Fruit fly (Drosophila melanogaster): ENCODE measurements around the gene CG8117.

CG8117 gene

DNA sequence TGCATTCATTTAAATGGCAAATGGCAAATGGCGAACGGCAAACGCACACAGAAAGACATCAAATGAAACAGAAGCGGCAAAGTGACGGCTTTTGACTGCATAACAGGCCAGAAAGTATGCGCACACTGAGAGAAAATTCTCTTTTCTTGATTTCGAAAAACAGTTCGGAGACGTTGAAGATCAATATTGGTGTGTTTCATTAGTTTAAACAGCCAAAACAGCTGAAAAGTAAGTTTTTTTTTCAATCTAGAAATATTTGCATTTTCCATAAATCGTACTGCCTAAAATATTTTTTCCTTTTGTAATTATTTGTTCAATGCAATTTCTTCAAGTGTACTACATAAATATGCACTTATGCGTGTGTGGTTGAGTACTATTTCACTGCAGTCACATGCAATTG is 13.2 kb upstream of the CG8117 start:
- TF ChIP-seq h (GFP tag; optimal IDR thresholded peaks at IDR 0.05): no peak
- no peak for TF ChIP-seq Mio (GFP tag; optimal IDR thresholded peaks at IDR 0.05)

DNA sequence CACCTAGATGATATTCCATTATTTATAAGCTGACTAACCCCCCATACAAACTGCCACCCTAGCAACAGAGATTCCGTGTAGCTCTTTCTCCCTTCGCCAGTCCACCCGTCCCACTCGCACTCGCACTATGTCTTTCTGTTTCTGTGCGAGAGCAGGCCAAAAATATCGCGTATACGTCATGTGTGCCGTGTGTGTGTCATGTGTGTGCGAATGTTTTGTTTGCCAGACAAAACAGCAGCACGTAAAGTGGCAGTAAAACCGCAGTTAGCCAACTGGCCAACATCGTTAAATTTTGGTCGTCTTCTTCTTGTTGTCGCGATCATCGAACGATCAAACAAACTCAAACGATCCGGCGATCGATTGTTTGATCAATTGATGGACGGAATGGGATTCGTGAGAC is 12.6 kb upstream of the CG8117 start:
- TF ChIP-seq Sp1 (GFP tag; optimal IDR thresholded peaks at IDR 0.05) (no peak), OdsH (GFP tag; optimal IDR thresholded peaks at IDR 0.05) (no peak)

DNA sequence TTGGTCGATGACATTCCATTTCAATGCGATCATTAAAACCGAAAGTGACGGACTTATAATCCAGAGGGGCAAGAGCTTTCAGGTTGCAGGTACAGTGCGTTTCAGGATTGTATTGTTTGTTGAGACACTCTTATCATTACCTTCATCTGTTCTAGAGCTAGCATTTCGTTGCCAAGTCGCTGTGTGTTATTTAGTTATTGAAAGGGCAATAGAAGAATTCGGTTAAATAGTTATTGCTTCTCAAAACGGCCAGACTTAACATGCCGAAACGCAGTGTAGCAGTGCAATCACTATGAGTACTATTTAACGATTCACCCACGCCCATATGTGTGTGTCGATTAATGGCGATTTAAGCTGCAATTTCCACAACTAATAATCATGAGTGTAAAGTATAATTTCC is 11.4 kb upstream of the CG8117 start:
- TF ChIP-seq CrebA (GFP tag; optimal IDR thresholded peaks at IDR 0.05; ENCODE audit: borderline replicate concordance) (no peak), Hr78 (GFP tag; optimal IDR thresholded peaks at IDR 0.05) (no peak), Rel (GFP tag; optimal IDR thresholded peaks at IDR 0.05) (no peak), Rel (tag; optimal IDR thresholded peaks at IDR 0.05) (no peak), rgr (GFP tag; optimal IDR thresholded peaks at IDR 0.05) (no peak), br (GFP tag; optimal IDR thresholded peaks at IDR 0.05) (no peak), pan (optimal IDR thresholded peaks at IDR 0.05) (no peak), dl (GFP tag; optimal IDR thresholded peaks at IDR 0.05; ENCODE audit: insufficient read depth in 1 of 2, partially characterized antibody in 2 of 2) (no peak), Hr83 (GFP tag; optimal IDR thresholded peaks at IDR 0.05; ENCODE audit: poor library complexity, severe bottlenecking) (no peak), N (GFP tag; optimal IDR thresholded peaks at IDR 0.05) (no peak), foxo (GFP tag; optimal IDR thresholded peaks at IDR 0.05) (no peak), sage (GFP tag; optimal IDR thresholded peaks at IDR 0.05) (no peak), Dif (GFP tag; optimal IDR thresholded peaks at IDR 0.05; ENCODE audit: partially characterized antibody) (no peak), dsf (GFP tag; optimal IDR thresholded peaks at IDR 0.05; ENCODE audit: borderline replicate concordance) (no peak), h (GFP tag; optimal IDR thresholded peaks at IDR 0.05) (no peak), Dfd (GFP tag; optimal IDR thresholded peaks at IDR 0.05) (no peak), woc (GFP tag; optimal IDR thresholded peaks at IDR 0.05) (no peak), HLH106 (tag; optimal IDR thresholded peaks at IDR 0.05) (no peak)

DNA sequence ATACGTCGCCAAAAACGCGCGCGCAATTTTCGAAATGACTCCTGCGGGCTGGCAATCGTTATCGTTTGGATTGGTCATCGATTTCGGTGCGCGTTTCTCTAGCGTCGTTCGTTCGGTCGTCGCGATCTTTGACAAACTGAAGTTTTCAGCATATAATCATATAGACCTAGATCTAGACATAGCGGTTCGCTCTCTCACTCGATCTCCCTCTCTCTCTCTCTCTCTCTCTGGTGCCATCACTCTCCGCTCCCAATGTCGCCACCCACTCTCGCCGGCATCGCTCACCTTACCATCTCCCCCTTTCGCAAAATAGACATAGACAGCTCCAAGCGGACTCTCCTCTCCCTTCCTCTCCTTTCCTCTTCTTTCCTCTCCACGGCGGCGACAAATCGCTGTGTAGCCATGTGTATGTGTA is 10.7 kb upstream of the CG8117 start, which contains the start of gene sog:
TSS of gene sog (minus strand) at position 122 of the 415 bp plus-strand sequence.
- TF ChIP-seq Dfd (GFP tag; optimal IDR thresholded peaks at IDR 0.05): no peak
- TF ChIP-seq Dif (GFP tag; optimal IDR thresholded peaks at IDR 0.05; ENCODE audit: partially characterized antibody): peak; percentile 28
- TF ChIP-seq N (GFP tag; optimal IDR thresholded peaks at IDR 0.05): no peak

DNA sequence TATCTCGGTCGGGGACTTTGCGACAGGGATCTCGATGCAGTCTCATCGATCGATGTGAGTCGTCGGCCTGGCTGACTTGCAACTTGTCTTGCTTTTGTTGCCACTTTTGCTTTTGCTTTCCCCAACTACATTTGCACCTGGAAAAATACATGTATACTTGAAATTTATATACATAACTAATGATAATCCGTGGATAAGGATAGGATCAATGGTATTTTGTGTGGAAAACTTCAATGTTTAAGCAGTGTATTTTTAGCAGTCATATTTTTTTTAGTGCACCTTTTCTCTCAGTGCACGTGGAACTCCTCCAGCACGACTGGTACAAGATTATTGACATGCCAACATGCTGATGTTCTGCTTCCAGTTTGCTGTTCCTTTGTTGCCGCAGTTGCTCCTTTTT is 5.0 kb upstream of the CG8117 start:
- TF ChIP-seq brk (GFP tag; optimal IDR thresholded peaks at IDR 0.05): no peak
- TF ChIP-seq fru (GFP tag; optimal IDR thresholded peaks at IDR 0.05): no peak
- no peak for TF ChIP-seq ey (GFP tag; optimal IDR thresholded peaks at IDR 0.05)
- TF ChIP-seq OdsH (GFP tag; optimal IDR thresholded peaks at IDR 0.05): no peak
- no peak for TF ChIP-seq CG32264 (GFP tag; optimal IDR thresholded peaks at IDR 0.05)
- TF ChIP-seq CrebA (GFP tag; optimal IDR thresholded peaks at IDR 0.05; ENCODE audit: borderline replicate concordance): no peak

DNA sequence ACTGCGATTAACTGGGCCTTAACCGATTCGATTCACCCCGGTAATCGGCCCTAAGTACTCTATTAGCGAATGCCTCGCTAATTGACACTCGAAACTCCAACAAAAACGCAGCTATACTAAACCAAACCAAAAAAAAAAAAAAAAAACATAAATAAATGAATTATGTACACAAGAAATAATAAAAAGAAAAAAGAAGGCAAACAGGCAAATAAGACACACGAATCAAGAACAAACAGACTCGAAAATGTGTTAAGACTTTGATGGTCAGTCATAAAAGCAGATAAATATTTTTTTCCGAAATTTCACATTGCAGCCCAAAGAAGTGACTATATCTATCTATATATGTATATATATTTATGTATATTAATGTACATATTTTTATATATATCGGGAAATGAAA is 4.1 kb upstream of the CG8117 start:
- TF ChIP-seq Mio (GFP tag; optimal IDR thresholded peaks at IDR 0.05) (no peak), Sp1 (GFP tag; optimal IDR thresholded peaks at IDR 0.05) (peak; percentile 7), psq (GFP tag; optimal IDR thresholded peaks at IDR 0.05) (peak; percentile 19), h (GFP tag; optimal IDR thresholded peaks at IDR 0.05) (peak; percentile 14), Hnf4 (GFP tag; optimal IDR thresholded peaks at IDR 0.05) (peak; percentile 25), ey (GFP tag; optimal IDR thresholded peaks at IDR 0.05) (no peak), Dif (GFP tag; optimal IDR thresholded peaks at IDR 0.05; ENCODE audit: partially characterized antibody) (no peak), rgr (GFP tag; optimal IDR thresholded peaks at IDR 0.05) (peak; percentile 53), CG9705 (GFP tag; optimal IDR thresholded peaks at IDR 0.05) (no peak), OdsH (GFP tag; optimal IDR thresholded peaks at IDR 0.05) (peak; percentile 8), sage (GFP tag; optimal IDR thresholded peaks at IDR 0.05) (no peak)

DNA sequence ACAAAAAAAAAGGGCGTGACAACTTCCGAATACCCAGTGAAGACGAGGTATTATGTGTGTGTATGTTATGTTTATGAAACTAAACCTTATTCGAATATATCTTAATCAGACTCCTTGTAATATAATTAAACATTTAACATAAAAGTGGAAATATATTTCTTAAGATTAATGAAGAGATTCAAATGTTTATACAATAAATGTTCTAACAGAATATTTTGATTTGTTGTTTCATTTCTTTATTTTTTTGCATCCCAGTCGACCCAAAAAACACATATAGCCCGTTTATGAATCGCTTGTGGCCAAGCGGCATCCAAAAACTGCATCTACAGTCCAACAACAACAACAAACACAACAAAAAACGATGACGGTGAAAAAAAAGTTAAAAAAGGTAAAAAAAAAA is 2.0 kb upstream of the CG8117 start:
- TF ChIP-seq h (GFP tag; optimal IDR thresholded peaks at IDR 0.05): peak; percentile 60
- no peak for TF ChIP-seq dsf (GFP tag; optimal IDR thresholded peaks at IDR 0.05; ENCODE audit: borderline replicate concordance)
- TF ChIP-seq lola (GFP tag; optimal IDR thresholded peaks at IDR 0.05): no peak
- TF ChIP-seq Hr83 (GFP tag; optimal IDR thresholded peaks at IDR 0.05; ENCODE audit: poor library complexity, severe bottlenecking): no peak
- TF ChIP-seq psq (GFP tag; optimal IDR thresholded peaks at IDR 0.05): peak; percentile 43
- TF ChIP-seq pan (optimal IDR thresholded peaks at IDR 0.05): no peak
- TF ChIP-seq ey (GFP tag; optimal IDR thresholded peaks at IDR 0.05): peak; percentile 48
- no peak for TF ChIP-seq tai (GFP tag; optimal IDR thresholded peaks at IDR 0.05)
- TF ChIP-seq Myc (optimal IDR thresholded peaks at IDR 0.05): no peak
- TF ChIP-seq brk (GFP tag; optimal IDR thresholded peaks at IDR 0.05): no peak
- no peak for TF ChIP-seq Mio (GFP tag; optimal IDR thresholded peaks at IDR 0.05)
- TF ChIP-seq rgr (GFP tag; optimal IDR thresholded peaks at IDR 0.05): peak; percentile 42
- no peak for TF ChIP-seq usp (GFP tag; optimal IDR thresholded peaks at IDR 0.05)
- TF ChIP-seq Jra (GFP tag; optimal IDR thresholded peaks at IDR 0.05): no peak
- no peak for TF ChIP-seq Rel (GFP tag; optimal IDR thresholded peaks at IDR 0.05)
- TF ChIP-seq Rel (tag; optimal IDR thresholded peaks at IDR 0.05): no peak
- TF ChIP-seq CG32264 (GFP tag; optimal IDR thresholded peaks at IDR 0.05): no peak
- no peak for TF ChIP-seq jim (GFP tag; optimal IDR thresholded peaks at IDR 0.05)
- no peak for TF ChIP-seq GATAd (GFP tag; optimal IDR thresholded peaks at IDR 0.05)
- TF ChIP-seq br (GFP tag; optimal IDR thresholded peaks at IDR 0.05): peak; percentile 21
- TF ChIP-seq Dfd (GFP tag; optimal IDR thresholded peaks at IDR 0.05): no peak
- no peak for TF ChIP-seq sage (GFP tag; optimal IDR thresholded peaks at IDR 0.05)
- TF ChIP-seq sv (GFP tag; optimal IDR thresholded peaks at IDR 0.05): no peak
- no peak for TF ChIP-seq N (GFP tag; optimal IDR thresholded peaks at IDR 0.05)
